Worm (Caenorhabditis elegans): ENCODE measurements around the gene ZK856.6.

ZK856.6 gene

ce11 chrV:10246443-10246885, 48.0 kb downstream of the ZK856.6 start (continued):
- no peak for TF ChIP-seq unc-39 (tag; optimal IDR thresholded peaks at IDR 0.05)
- peak; percentile 29 for TF ChIP-seq ztf-4 (tag; optimal IDR thresholded peaks at IDR 0.05)
- TF ChIP-seq elt-3 (tag; optimal IDR thresholded peaks at IDR 0.05), result no peak
- no peak for TF ChIP-seq mab-5 (tag; optimal IDR thresholded peaks at IDR 0.05)
- peak; percentile 46 for TF ChIP-seq nhr-21 (tag; optimal IDR thresholded peaks at IDR 0.05)
- no peak for TF ChIP-seq blmp-1 (tag; optimal IDR thresholded peaks at IDR 0.05; ENCODE audit: insufficient read depth)
- TF ChIP-seq skn-1 (tag; optimal IDR thresholded peaks at IDR 0.05), result no peak
- no peak for TF ChIP-seq nhr-77 (tag; optimal IDR thresholded peaks at IDR 0.05)
- no peak for TF ChIP-seq sma-3 (GFP tag; optimal IDR thresholded peaks at IDR 0.05)
- TF ChIP-seq crh-2 (tag; optimal IDR thresholded peaks at IDR 0.05), result peak; percentile 68
- no peak for TF ChIP-seq Y55F3AM.14 (GFP tag; optimal IDR thresholded peaks at IDR 0.05)
- TF ChIP-seq nhr-12 (tag; optimal IDR thresholded peaks at IDR 0.05), result no peak
- TF ChIP-seq snpc-4 (tag; optimal IDR thresholded peaks at IDR 0.05), result no peak
- TF ChIP-seq unc-55 (GFP tag; optimal IDR thresholded peaks at IDR 0.05), result no peak
- TF ChIP-seq nhr-10 (tag; optimal IDR thresholded peaks at IDR 0.05), result no peak
- no peak for TF ChIP-seq R02D3.7 (tag; optimal IDR thresholded peaks at IDR 0.05)
- TF ChIP-seq fos-1 (tag; optimal IDR thresholded peaks at IDR 0.05), result peak; percentile 6
- no peak for TF ChIP-seq zag-1 (tag; optimal IDR thresholded peaks at IDR 0.05)
- no peak for TF ChIP-seq sem-4 (tag; optimal IDR thresholded peaks at IDR 0.05)

DNA sequence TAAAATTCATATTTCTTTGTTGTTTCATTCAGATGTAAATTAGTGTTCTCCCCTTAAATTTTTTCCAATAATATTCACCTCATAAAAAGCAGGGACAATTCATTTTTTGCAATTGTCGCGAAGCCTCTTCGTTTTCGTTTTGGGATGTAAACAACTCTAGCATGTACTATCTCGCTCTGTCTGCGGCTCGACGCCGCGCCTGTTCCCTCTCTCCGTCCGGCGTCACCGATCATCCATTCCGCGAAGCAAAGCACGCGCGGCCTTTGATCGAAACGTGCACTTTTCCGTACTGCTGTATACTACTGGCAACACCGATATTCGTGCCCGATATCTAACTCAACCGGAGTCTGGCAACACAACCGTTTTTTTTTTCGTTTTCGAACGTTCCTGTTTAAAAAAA, 48.5 kb downstream of the ZK856.6 start:
- TF ChIP-seq elt-1 (tag; optimal IDR thresholded peaks at IDR 0.05) (no peak), nhr-10 (tag; optimal IDR thresholded peaks at IDR 0.05) (no peak), gmeb-1 (tag; optimal IDR thresholded peaks at IDR 0.05) (no peak), sma-9 (GFP tag; optimal IDR thresholded peaks at IDR 0.05) (peak; percentile 0), sma-9 (tag; optimal IDR thresholded peaks at IDR 0.05) (no peak), mdl-1 (tag; optimal IDR thresholded peaks at IDR 0.05) (peak in 1 of 2 experiments; percentile 15)

DNA sequence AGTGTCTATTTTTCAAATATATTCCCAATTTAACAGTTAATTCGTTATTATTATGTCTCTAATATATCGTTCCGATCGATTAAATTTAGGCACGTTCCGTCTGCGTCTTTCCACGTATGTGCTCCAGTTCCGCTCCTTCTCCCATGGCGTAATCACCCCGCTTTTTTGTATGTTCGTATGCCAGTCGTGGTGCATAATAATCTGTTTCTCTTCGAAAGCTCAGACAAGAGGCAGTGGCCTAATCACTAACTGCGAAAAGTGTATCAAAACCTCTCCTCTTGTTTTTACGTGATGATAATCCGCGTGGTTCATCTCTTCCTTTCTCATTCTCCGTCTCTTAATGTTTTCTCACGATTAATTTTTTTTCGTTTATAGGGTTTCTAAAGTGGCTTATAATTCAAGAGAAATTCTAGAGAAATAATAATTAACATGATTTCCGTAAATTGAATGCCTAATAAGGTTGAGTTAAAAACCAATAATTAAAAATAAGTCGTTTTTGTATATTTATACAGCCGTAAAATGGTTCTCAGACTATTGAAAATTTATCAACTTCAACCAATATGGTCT, 49.3 kb downstream of the ZK856.6 start:
- no peak for TF ChIP-seq lin-11 (tag; optimal IDR thresholded peaks at IDR 0.05)
- TF ChIP-seq ama-1 (optimal IDR thresholded peaks at IDR 0.05), result no peak
- TF ChIP-seq lsy-2 (tag; optimal IDR thresholded peaks at IDR 0.05), result peak in 1 of 2 experiments; percentile 38
- peak; percentile 32 for TF ChIP-seq nhr-129 (tag; optimal IDR thresholded peaks at IDR 0.05)
- peak; percentile 37 for TF ChIP-seq C34F6.9 (tag; optimal IDR thresholded peaks at IDR 0.05)

- no peak for TF ChIP-seq fos-1 (tag; optimal IDR thresholded peaks at IDR 0.05)
- no peak for TF ChIP-seq mbf-1 (tag; optimal IDR thresholded peaks at IDR 0.05)
- TF ChIP-seq mdl-1 (tag; optimal IDR thresholded peaks at IDR 0.05), result no peak
- no peak for TF ChIP-seq snpc-4 (tag; optimal IDR thresholded peaks at IDR 0.05)
- TF ChIP-seq ama-1 (optimal IDR thresholded peaks at IDR 0.05), result no peak
- TF ChIP-seq ztf-4 (tag; optimal IDR thresholded peaks at IDR 0.05), result no peak
- TF ChIP-seq nhr-237 (tag; optimal IDR thresholded peaks at IDR 0.05), result no peak
- TF ChIP-seq ZK546.5 (tag; optimal IDR thresholded peaks at IDR 0.05), result no peak
- TF ChIP-seq nhr-11 (tag; optimal IDR thresholded peaks at IDR 0.05), result no peak
- TF ChIP-seq alr-1 (tag; optimal IDR thresholded peaks at IDR 0.05), result no peak
- no peak for TF ChIP-seq lin-39 (tag; optimal IDR thresholded peaks at IDR 0.05)
- TF ChIP-seq sma-3 (GFP tag; optimal IDR thresholded peaks at IDR 0.05), result no peak
- no peak for TF ChIP-seq nhr-21 (tag; optimal IDR thresholded peaks at IDR 0.05)
- no peak for TF ChIP-seq unc-62 (GFP tag; optimal IDR thresholded peaks at IDR 0.05)
Measured at ce11 chrV:10248255-10248979, 49.9 kb downstream of the ZK856.6 start, which contains the start of gene akt-1. Gene akt-1, plus strand, starts transcription at chrV:10248905.

DNA sequence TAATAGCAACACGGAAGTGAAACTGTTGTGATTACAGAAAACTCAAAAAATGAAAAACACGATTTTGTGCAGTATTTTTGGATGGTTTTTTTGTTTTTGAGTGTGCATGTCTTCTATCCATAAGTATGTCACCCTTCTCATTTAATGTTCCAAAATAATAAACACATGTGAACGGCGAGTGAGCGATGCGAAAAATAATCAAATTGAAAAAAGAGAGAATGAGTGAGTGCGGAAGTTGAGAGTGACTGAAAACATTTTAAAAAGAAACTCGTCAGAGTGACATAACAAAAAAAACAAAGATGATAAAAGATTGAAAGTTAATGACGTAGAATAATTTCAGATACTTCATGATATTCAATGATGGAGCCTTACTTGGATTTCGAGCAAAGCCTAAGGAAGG, 51.0 kb downstream of the ZK856.6 start:
- no peak for TF ChIP-seq peb-1 (tag; optimal IDR thresholded peaks at IDR 0.05)
- no peak for TF ChIP-seq mab-5 (tag; optimal IDR thresholded peaks at IDR 0.05)
- no peak for TF ChIP-seq ZK546.5 (tag; optimal IDR thresholded peaks at IDR 0.05)
- no peak for TF ChIP-seq ama-1 (optimal IDR thresholded peaks at IDR 0.05)
- no peak for TF ChIP-seq elt-3 (tag; optimal IDR thresholded peaks at IDR 0.05)

Data from whole organism, L2 larva.